Fruit fly (Drosophila melanogaster) whole organism, wandering third instar larva: ENCODE results near the gene CG6503.

Source experiments
- CG32264 ChIP-seq: fragments of 200-800 bp; sonication (Bioruptor generic); optimal IDR thresholded peaks from 2 replicates; lab custom pipeline; 2016; ENCODE audit warnings: missing biosample characterization, missing genetic modification characterization
- CG9705 ChIP-seq: fragments of 200-800 bp; sonication (Bioruptor generic); optimal IDR thresholded peaks from 2 replicates; lab custom pipeline; 2018; ENCODE audit warnings: missing biosample characterization, mild to moderate bottlenecking, missing genetic modification characterization
- CrebA ChIP-seq: fragments of 200-800 bp; sonication (Bioruptor generic); optimal IDR thresholded peaks from 2 replicates; lab custom pipeline; 2016; ENCODE audit warnings: missing biosample characterization, mild to moderate bottlenecking, missing genetic modification characterization, borderline replicate concordance
- Dfd ChIP-seq: fragments of >200 bp; optimal IDR thresholded peaks from 2 replicates; lab custom pipeline; 2017; ENCODE audit warnings: missing biosample characterization, missing genetic modification characterization
- Dif ChIP-seq: fragments of 200-275, 200-300 bp; sonication (Bioruptor generic); optimal IDR thresholded peaks from 2 replicates; lab custom pipeline; 2018; ENCODE audit warnings: missing biosample characterization, missing genetic modification characterization; ENCODE audit not compliant: partially characterized antibody
- GATAd ChIP-seq: sonication (Bioruptor generic); optimal IDR thresholded peaks from 2 replicates; lab custom pipeline; 2016; ENCODE audit warnings: missing biosample characterization, missing genetic modification characterization
- HLH106 ChIP-seq: fragments of 200-800 bp; optimal IDR thresholded peaks from 3 replicates; lab custom pipeline; 2019; ENCODE audit warnings: missing biosample characterization, mild to moderate bottlenecking, missing genetic modification characterization, moderate library complexity
- Hnf4 ChIP-seq: fragments of 200-800 bp; sonication (Bioruptor generic); optimal IDR thresholded peaks from 2 replicates; lab custom pipeline; 2016; ENCODE audit warnings: missing biosample characterization, mild to moderate bottlenecking, missing genetic modification characterization
- Hr78 ChIP-seq: fragments of >200 bp; optimal IDR thresholded peaks from 2 replicates; lab custom pipeline; 2017; ENCODE audit warnings: missing biosample characterization, missing genetic modification characterization
- Jra ChIP-seq: sonication (Bioruptor generic); optimal IDR thresholded peaks from 2 replicates; lab custom pipeline; 2016; ENCODE audit warnings: missing biosample characterization, missing genetic modification characterization
- Mio ChIP-seq: sonication (Bioruptor generic); optimal IDR thresholded peaks from 2 replicates; lab custom pipeline; 2016; ENCODE audit warnings: missing biosample characterization, missing genetic modification characterization
- N ChIP-seq: fragments of >200 bp; optimal IDR thresholded peaks from 2 replicates; lab custom pipeline; 2018; ENCODE audit warnings: missing biosample characterization, missing external identifiers, missing genetic modification characterization
- OdsH ChIP-seq: fragments of 200-800 bp; sonication (Bioruptor generic); optimal IDR thresholded peaks from 2 replicates; lab custom pipeline; 2016; ENCODE audit warnings: missing biosample characterization, mild to moderate bottlenecking, missing genetic modification characterization
- Rel ChIP-seq, 2 experiments: fragments of 200-800 bp; sonication (Bioruptor generic) in 1 of 2; optimal IDR thresholded peaks; 2 replicates in 1 of 2; 3 replicates in 1 of 2; lab custom pipeline; 2016 to 2019; ENCODE audit warnings: mild to moderate bottlenecking in 2 of 2, missing biosample characterization in 2 of 2, missing genetic modification characterization in 2 of 2, moderate library complexity in 1 of 2
- Vsx2 ChIP-seq: fragments of 200-300, 225-300 bp; sonication (Bioruptor generic); optimal IDR thresholded peaks from 2 replicates; lab custom pipeline; 2018; ENCODE audit warnings: missing biosample characterization, missing genetic modification characterization; ENCODE audit not compliant: partially characterized antibody
- br ChIP-seq: fragments of 200-800 bp; sonication (Bioruptor generic); optimal IDR thresholded peaks from 2 replicates; lab custom pipeline; 2016; ENCODE audit warnings: missing biosample characterization, missing genetic modification characterization
- brk ChIP-seq: fragments of 200-800 bp; sonication (Bioruptor generic); optimal IDR thresholded peaks from 2 replicates; lab custom pipeline; 2016; ENCODE audit warnings: missing biosample characterization, mild to moderate bottlenecking, missing genetic modification characterization
- dl ChIP-seq, 2 experiments: fragments of 175-275, 200-275 bp in 1 of 2; fragments of 200-275 bp in 1 of 2; sonication (Bioruptor generic); optimal IDR thresholded peaks; lab custom pipeline; 2018; ENCODE audit warnings: mild to moderate bottlenecking in 2 of 2, missing biosample characterization in 2 of 2, missing genetic modification characterization in 2 of 2, moderate library complexity in 2 of 2; ENCODE audit not compliant: partially characterized antibody in 2 of 2, insufficient read depth in 1 of 2
- dmrt93B ChIP-seq: fragments of 200-800 bp; sonication (Bioruptor generic); optimal IDR thresholded peaks from 2 replicates; lab custom pipeline; 2018; ENCODE audit warnings: missing biosample characterization, mild to moderate bottlenecking, missing genetic modification characterization
- dsf ChIP-seq: sonication (Bioruptor generic); optimal IDR thresholded peaks from 2 replicates; lab custom pipeline; 2016; ENCODE audit warnings: missing biosample characterization, missing genetic modification characterization, borderline replicate concordance
- foxo ChIP-seq, 2 experiments: fragments of 200-800 bp; sonication (Bioruptor generic); optimal IDR thresholded peaks; 2 replicates in 1 of 2; 3 replicates in 1 of 2; lab custom pipeline; 2016 to 2017; ENCODE audit warnings: missing biosample characterization in 2 of 2, missing genetic modification characterization in 2 of 2
- fru ChIP-seq: fragments of 200-800 bp; sonication (Bioruptor generic); optimal IDR thresholded peaks from 3 replicates; lab custom pipeline; 2016; ENCODE audit warnings: missing biosample characterization, mild to moderate bottlenecking, missing genetic modification characterization
- h ChIP-seq: fragments of 200-800 bp; sonication (Bioruptor generic); optimal IDR thresholded peaks from 3 replicates; lab custom pipeline; 2016; ENCODE audit warnings: missing biosample characterization, mild to moderate bottlenecking, missing genetic modification characterization
- jim ChIP-seq: fragments of 175-275, 200-325 bp; sonication (Bioruptor generic); optimal IDR thresholded peaks from 2 replicates; lab custom pipeline; 2016; ENCODE audit warnings: missing biosample characterization, mild to moderate bottlenecking, missing genetic modification characterization
- lola ChIP-seq: fragments of >200 bp; optimal IDR thresholded peaks from 2 replicates; lab custom pipeline; 2017; ENCODE audit warnings: missing biosample characterization, missing genetic modification characterization
- pan ChIP-seq: fragments of >200 bp; optimal IDR thresholded peaks from 2 replicates; lab custom pipeline; 2017
- psq ChIP-seq: fragments of 200-800 bp; sonication (Bioruptor generic); optimal IDR thresholded peaks from 3 replicates; lab custom pipeline; 2017; ENCODE audit warnings: missing biosample characterization, mild to moderate bottlenecking, missing genetic modification characterization, moderate library complexity
- rgr ChIP-seq: fragments of 200-800 bp; sonication (Bioruptor generic); optimal IDR thresholded peaks from 3 replicates; lab custom pipeline; 2016; ENCODE audit warnings: missing biosample characterization, mild to moderate bottlenecking, missing genetic modification characterization
- sage ChIP-seq: fragments of 200-800 bp; sonication (Bioruptor generic); optimal IDR thresholded peaks from 2 replicates; lab custom pipeline; 2016; ENCODE audit warnings: missing biosample characterization, mild to moderate bottlenecking, missing genetic modification characterization
- tai ChIP-seq: sonication (Bioruptor generic); optimal IDR thresholded peaks from 2 replicates; lab custom pipeline; 2016; ENCODE audit warnings: missing biosample characterization, missing genetic modification characterization
- usp ChIP-seq: fragments of >200 bp; optimal IDR thresholded peaks from 2 replicates; lab custom pipeline; 2017; ENCODE audit warnings: missing biosample characterization, missing genetic modification characterization

CG6503 gene

DNA sequence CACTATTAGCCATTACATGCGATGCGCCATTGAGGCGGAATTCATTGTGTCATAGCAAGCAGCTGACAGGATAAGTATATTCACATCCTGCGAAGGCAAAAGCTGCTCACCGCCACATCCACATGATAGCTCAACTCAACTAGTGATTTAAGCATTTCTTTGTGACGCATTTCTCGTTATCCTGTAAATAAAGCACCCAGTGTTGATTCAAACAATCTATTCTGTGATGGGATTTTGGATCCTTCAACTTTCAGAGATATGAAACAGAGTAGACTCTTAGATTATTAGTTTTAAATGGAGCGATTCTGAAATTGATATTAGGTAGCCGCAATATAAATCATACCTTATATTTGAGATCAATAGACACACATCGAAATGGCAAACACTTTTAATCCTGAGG is 23.9 kb upstream of the CG6503 start, which contains the start of gene Hex-t1:
Gene Hex-t1, plus strand, starts transcription at position 301 of the 400 bp plus-strand sequence.
- TF ChIP-seq Hr78 (GFP tag; lab: Kevin White, UChicago) (no peak), dl (GFP tag; optimal IDR thresholded peaks at IDR 0.05; lab: Kevin White, UChicago; ENCODE audit: insufficient read depth in 1 of 2, partially characterized antibody in 2 of 2) (no peak), sage (GFP tag; lab: Kevin White, UChicago) (no peak), foxo (GFP tag; optimal IDR thresholded peaks at IDR 0.05; lab: Kevin White, UChicago) (no peak), rgr (GFP tag; lab: Kevin White, UChicago) (no peak), Jra (GFP tag; lab: Kevin White, UChicago) (no peak), Dif (GFP tag; lab: Kevin White, UChicago) (no peak), CrebA (GFP tag; lab: Kevin White, UChicago) (no peak), Vsx2 (GFP tag; lab: Kevin White, UChicago) (no peak), br (GFP tag; lab: Kevin White, UChicago) (no peak), lola (GFP tag; lab: Kevin White, UChicago) (no peak), CG9705 (GFP tag; lab: Kevin White, UChicago) (no peak), dsf (GFP tag; lab: Kevin White, UChicago) (no peak), GATAd (GFP tag; lab: Kevin White, UChicago) (no peak), usp (GFP tag; lab: Kevin White, UChicago) (no peak)

dm6 chr3R:26443875-26444511 is 19.1 kb upstream of the CG6503 start:
- TF ChIP-seq CrebA (GFP tag; lab: Kevin White, UChicago), result no peak
- no peak for TF ChIP-seq Vsx2 (GFP tag; lab: Kevin White, UChicago)
- TF ChIP-seq Dfd (GFP tag; lab: Kevin White, UChicago), result no peak
- TF ChIP-seq OdsH (GFP tag; lab: Kevin White, UChicago), result no peak
- no peak for TF ChIP-seq jim (GFP tag; lab: Kevin White, UChicago)
- TF ChIP-seq brk (GFP tag; lab: Kevin White, UChicago), result no peak
- TF ChIP-seq foxo (GFP tag; optimal IDR thresholded peaks at IDR 0.05; lab: Kevin White, UChicago), result no peak
- no peak for TF ChIP-seq dmrt93B (GFP tag; lab: Kevin White, UChicago)

dm6 chr3R:26443343-26443742 is 18.4 kb upstream of the CG6503 start:
- no peak for TF ChIP-seq Hr78 (GFP tag; lab: Kevin White, UChicago)
- TF ChIP-seq CrebA (GFP tag; lab: Kevin White, UChicago), result no peak
- TF ChIP-seq HLH106, result no peak
- no peak for TF ChIP-seq CG9705 (GFP tag; lab: Kevin White, UChicago)
- no peak for TF ChIP-seq rgr (GFP tag; lab: Kevin White, UChicago)
- TF ChIP-seq Hnf4 (GFP tag; lab: Kevin White, UChicago), result no peak
- TF ChIP-seq psq (GFP tag; lab: Kevin White, UChicago), result no peak
- no peak for TF ChIP-seq h (GFP tag; lab: Kevin White, UChicago)
- no peak for TF ChIP-seq Mio (GFP tag; lab: Kevin White, UChicago)
- no peak for TF ChIP-seq CG32264 (GFP tag; lab: Kevin White, UChicago)
- TF ChIP-seq Dfd (GFP tag; lab: Kevin White, UChicago), result no peak
- no peak for TF ChIP-seq sage (GFP tag; lab: Kevin White, UChicago)
- no peak for TF ChIP-seq tai
- no peak for TF ChIP-seq Dif (GFP tag; lab: Kevin White, UChicago)
- no peak for TF ChIP-seq jim (GFP tag; lab: Kevin White, UChicago)
- TF ChIP-seq fru (GFP tag; lab: Kevin White, UChicago), result no peak
- TF ChIP-seq N (GFP tag; lab: Kevin White, UChicago), result no peak
- no peak for TF ChIP-seq pan
- TF ChIP-seq Rel (GFP tag; optimal IDR thresholded peaks at IDR 0.05; lab: Kevin White, UChicago), result no peak
- TF ChIP-seq Rel (tag; optimal IDR thresholded peaks at IDR 0.05; lab: Kevin White, UChicago), result no peak
- TF ChIP-seq dsf (GFP tag; lab: Kevin White, UChicago), result no peak
